Worm (Caenorhabditis elegans) whole organism, L4 larva: Measurements from ENCODE around the gene T02G5.7.

Source experiments
- T26A8.4 ChIP-seq: fragments of 200-800 bp; sonication (Bioruptor generic); IDR thresholded peaks from 2 replicates; pipeline ENCODE4 v1.3.6; 2022; ENCODE audit warnings: missing genetic modification characterization, missing compliant biosample characterization
- aha-1 ChIP-seq: fragments of 150-350 bp; peaks from one replicate; lab custom pipeline; 2014; ENCODE audit warnings: missing biosample characterization, missing genetic modification characterization
- ceh-28 ChIP-seq: fragments of 150-350 bp; optimal IDR thresholded peaks from 2 replicates; lab custom pipeline; 2014; ENCODE audit warnings: missing biosample characterization, missing genetic modification reagents, missing genetic modification characterization
- ceh-82 ChIP-seq: sonication (generic microtip); optimal IDR thresholded peaks from 2 replicates; lab custom pipeline; 2017; ENCODE audit warnings: missing biosample characterization, missing genetic modification characterization
- dmd-6 ChIP-seq: fragments of 200-800 bp; sonication (Bioruptor generic); IDR thresholded peaks from 2 replicates; pipeline ENCODE4 v1.3.6; 2022; ENCODE audit warnings: missing genetic modification reagents, missing genetic modification characterization, missing compliant biosample characterization
- dmd-8 ChIP-seq: fragments of 200-800 bp; sonication (Bioruptor generic); IDR thresholded peaks from 2 replicates; pipeline ENCODE4 v1.3.6; 2022; ENCODE audit warnings: missing genetic modification characterization, missing compliant biosample characterization
- lin-38 ChIP-seq: fragments of 200-800 bp; sonication (Bioruptor generic); IDR thresholded peaks from 2 replicates; pipeline ENCODE4 v1.3.6; 2022; ENCODE audit warnings: missing genetic modification reagents, missing genetic modification characterization, missing compliant biosample characterization
- mdl-1 ChIP-seq, 2 experiments: fragments of 150-350 bp in 1 of 2; sonication (generic microtip) in 1 of 2; optimal IDR thresholded peaks; 2 replicates each; lab custom pipeline; 2014 to 2017; ENCODE audit warnings: missing biosample characterization in 2 of 2, missing genetic modification characterization in 2 of 2
- nhr-11 ChIP-seq: fragments of 150-350 bp; optimal IDR thresholded peaks from 2 replicates; lab custom pipeline; 2014; ENCODE audit warnings: missing biosample characterization, missing genetic modification characterization
- pqm-1 ChIP-seq: sonication (generic microtip); optimal IDR thresholded peaks from 2 replicates; lab custom pipeline; 2017; ENCODE audit warnings: missing biosample characterization, missing genetic modification characterization
- snpc-4 ChIP-seq: fragments of 150-350 bp; optimal IDR thresholded peaks from 2 replicates; lab custom pipeline; 2014; ENCODE audit warnings: missing biosample characterization, missing genetic modification characterization
- unc-62 ChIP-seq, 3 experiments: fragments of 150-350 bp in 1 of 3; sonication (generic microtip); optimal IDR thresholded peaks in 2 of 3; peaks in 1 of 3; 1 replicate in 1 of 3; 2 replicates in 2 of 3; lab custom pipeline; 2014 to 2017; ENCODE audit warnings: missing biosample characterization in 3 of 3, missing genetic modification characterization in 3 of 3, missing genetic modification reagents in 3 of 3, missing genotype in 1 of 3

- TF ChIP-seq ceh-28 (tag; lab: Kevin White, UChicago) (no peak), nhr-11 (tag; lab: Kevin White, UChicago) (no peak), T26A8.4 (GFP tag; lab: Robert Waterston, UW) (no peak), unc-62 (GFP tag; optimal IDR thresholded peaks at IDR 0.05 in 1 of 2; lab: Kevin White, UChicago) (no peak), unc-62 (tag; optimal IDR thresholded peaks at IDR 0.05; lab: Kevin White, UChicago) (no peak), dmd-8 (GFP tag; lab: Robert Waterston, UW) (no peak), aha-1 (tag; lab: Kevin White, UChicago) (no peak), pqm-1 (tag; lab: Kevin White, UChicago) (no peak), dmd-6 (no peak), lin-38 (GFP tag; lab: Robert Waterston, UW) (no peak), mdl-1 (tag; optimal IDR thresholded peaks at IDR 0.05; lab: Kevin White, UChicago) (no peak), snpc-4 (no peak), ceh-82 (tag; lab: Kevin White, UChicago) (no peak)
Measured at ce11 chrII:7098578-7098977, 23.2 kb downstream of the T02G5.7 start, which contains the start of gene mct-5.
